Worm (Caenorhabditis elegans) whole organism, young adult: ENCODE measurements around the gene dyf-3.

Source experiments
- B0336.3 ChIP-seq: fragments of 200-800 bp; sonication (Bioruptor generic); IDR thresholded peaks from 2 replicates; pipeline ENCODE4 v1.3.6; 2022; ENCODE audit warnings: missing genetic modification characterization, missing compliant biosample characterization
- C17E4.6 ChIP-seq: fragments of 200-800 bp; sonication (Bioruptor generic); IDR thresholded peaks from 2 replicates; pipeline ENCODE4 v1.3.6; 2022; ENCODE audit warnings: missing genetic modification reagents, missing genetic modification characterization, missing compliant biosample characterization
- F22D6.2 ChIP-seq: sonication (generic microtip); optimal IDR thresholded peaks from 2 replicates; lab custom pipeline; 2016; ENCODE audit warnings: mild to moderate bottlenecking, missing genetic modification characterization, missing compliant biosample characterization
- F33H1.4 ChIP-seq: fragments of 200-800 bp; sonication (Bioruptor generic); IDR thresholded peaks from 2 replicates; pipeline ENCODE4 v1.3.6; 2022; ENCODE audit warnings: missing genetic modification reagents, missing genetic modification characterization, missing compliant biosample characterization
- F37B4.10 ChIP-seq: fragments of 200-800 bp; sonication (Bioruptor generic); IDR thresholded peaks from 2 replicates; pipeline ENCODE4 v1.3.6; 2022; ENCODE audit warnings: missing genetic modification characterization, missing compliant biosample characterization
- F49E8.2 ChIP-seq: sonication (generic microtip); optimal IDR thresholded peaks from 3 replicates; lab custom pipeline; 2017; ENCODE audit warnings: missing genetic modification characterization, mild to moderate bottlenecking, missing compliant biosample characterization, antibody characterized with exemption, moderate library complexity; ENCODE audit not compliant: insufficient read depth
- aptf-2 ChIP-seq: fragments of 200-800 bp; sonication (Bioruptor generic); conservative IDR thresholded peaks from 2 replicates; pipeline ENCODE4 v1.3.6; 2022; ENCODE audit warnings: missing genetic modification reagents, missing genetic modification characterization, missing compliant biosample characterization
- attf-3 ChIP-seq: fragments of 200-800 bp; sonication (Bioruptor generic); conservative IDR thresholded peaks from 2 replicates; pipeline ENCODE4 v1.3.6; 2022; ENCODE audit warnings: missing genetic modification reagents, missing genetic modification characterization, missing compliant biosample characterization
- cebp-1 ChIP-seq, 2 experiments: fragments of 200-800 bp in 1 of 2; sonication (Bioruptor generic) in 1 of 2; sonication (generic microtip) in 1 of 2; IDR thresholded peaks in 1 of 2; optimal IDR thresholded peaks in 1 of 2; 2 replicates each; pipeline versions ENCODE4 v1.3.6 to Lab custom; 2017 to 2022; ENCODE audit warnings: missing compliant biosample characterization in 2 of 2, missing genetic modification characterization in 2 of 2, mild to moderate bottlenecking in 1 of 2, missing genetic modification reagents in 1 of 2, moderate library complexity in 1 of 2
- cebp-2 ChIP-seq: fragments of 200-800 bp; sonication (Bioruptor generic); IDR thresholded peaks from 2 replicates; pipeline ENCODE4 v1.3.6; 2022; ENCODE audit warnings: missing genetic modification characterization, missing compliant biosample characterization
- chd-7 ChIP-seq: sonication (generic microtip); optimal IDR thresholded peaks from 2 replicates; lab custom pipeline; 2016; ENCODE audit warnings: mild to moderate bottlenecking, missing genetic modification characterization, moderate library complexity, missing compliant biosample characterization
- dox-1 ChIP-seq: fragments of 200-800 bp; sonication (Bioruptor generic); IDR thresholded peaks from 2 replicates; pipeline ENCODE4 v1.3.6; 2022; ENCODE audit warnings: missing genetic modification reagents, missing genetic modification characterization, missing compliant biosample characterization
- dpl-1 ChIP-seq: fragments of 150-350 bp; optimal IDR thresholded peaks from 2 replicates; lab custom pipeline; 2014; ENCODE audit warnings: missing biosample characterization, missing genetic modification reagents, missing genetic modification characterization
- efl-1 ChIP-seq: fragments of 150-350 bp; optimal IDR thresholded peaks from 2 replicates; lab custom pipeline; 2014; ENCODE audit warnings: missing biosample characterization, missing genetic modification reagents, missing genetic modification characterization
- egl-18 ChIP-seq: fragments of 200-800 bp; sonication (Bioruptor generic); IDR thresholded peaks from 2 replicates; pipeline ENCODE4 v1.3.6; 2022; ENCODE audit warnings: missing genetic modification reagents, missing genetic modification characterization, missing compliant biosample characterization
- egl-44 ChIP-seq: fragments of 200-800 bp; sonication (Bioruptor generic); IDR thresholded peaks from 2 replicates; pipeline ENCODE4 v1.3.6; 2022; ENCODE audit warnings: missing genetic modification reagents, missing genetic modification characterization, missing compliant biosample characterization
- ekl-4 ChIP-seq: fragments of 200-800 bp; sonication (Bioruptor generic); IDR thresholded peaks from 2 replicates; pipeline ENCODE4 v1.3.6; 2022; ENCODE audit warnings: missing genetic modification reagents, missing genetic modification characterization, missing compliant biosample characterization
- hmg-1.2 ChIP-seq: fragments of 200-800 bp; sonication (Bioruptor generic); IDR thresholded peaks from 2 replicates; pipeline ENCODE4 v1.3.6; 2022; ENCODE audit warnings: missing genetic modification reagents, missing genetic modification characterization, missing compliant biosample characterization
- let-526 ChIP-seq: fragments of 200-800 bp; sonication (Bioruptor generic); IDR thresholded peaks from 2 replicates; pipeline ENCODE4 v1.3.6; 2022; ENCODE audit warnings: missing genetic modification reagents, missing genetic modification characterization, missing compliant biosample characterization
- lsl-1 ChIP-seq: fragments of 200-800 bp; sonication (Bioruptor generic); optimal IDR thresholded peaks from 2 replicates; lab custom pipeline; 2018; ENCODE audit warnings: mild to moderate bottlenecking, missing genetic modification characterization, moderate library complexity, missing compliant biosample characterization
- madf-3 ChIP-seq: fragments of 200-800 bp; sonication (Bioruptor generic); IDR thresholded peaks from 2 replicates; pipeline ENCODE4 v1.3.6; 2022; ENCODE audit warnings: missing genetic modification reagents, missing genetic modification characterization, missing compliant biosample characterization
- mcd-1 ChIP-seq: fragments of 200-800 bp; sonication (Bioruptor generic); IDR thresholded peaks from 2 replicates; pipeline ENCODE4 v1.3.6; 2022; ENCODE audit warnings: missing genetic modification reagents, missing genetic modification characterization, missing compliant biosample characterization
- mxl-1 ChIP-seq: sonication (generic microtip); optimal IDR thresholded peaks from 2 replicates; lab custom pipeline; 2016; ENCODE audit warnings: missing genetic modification characterization, missing compliant biosample characterization
- nfya-2 ChIP-seq: fragments of 200-800 bp; sonication (Bioruptor generic); IDR thresholded peaks from 2 replicates; pipeline ENCODE4 v1.3.6; 2022; ENCODE audit warnings: missing genetic modification reagents, missing genetic modification characterization, missing compliant biosample characterization
- nhr-27 ChIP-seq: fragments of 200-800 bp; sonication (Bioruptor generic); optimal IDR thresholded peaks from 2 replicates; lab custom pipeline; 2018; ENCODE audit warnings: mild to moderate bottlenecking, missing genetic modification characterization, moderate library complexity, missing compliant biosample characterization
- nhr-90 ChIP-seq: sonication (generic microtip); optimal IDR thresholded peaks from 2 replicates; lab custom pipeline; 2016; ENCODE audit warnings: missing genotype, mild to moderate bottlenecking, missing genetic modification characterization, missing compliant biosample characterization
- pbrm-1 ChIP-seq: fragments of 200-800 bp; sonication (Bioruptor generic); IDR thresholded peaks from 2 replicates; pipeline ENCODE4 v1.3.6; 2022; ENCODE audit warnings: missing genetic modification reagents, missing genetic modification characterization, missing compliant biosample characterization
- rec-8 ChIP-seq, 2 experiments: sonication (generic microtip); optimal IDR thresholded peaks; 2 replicates each; lab custom pipeline; 2016; ENCODE audit warnings: mild to moderate bottlenecking in 2 of 2, missing genetic modification characterization in 2 of 2, missing genetic modification reagents in 2 of 2, missing genotype in 2 of 2, missing biosample characterization in 1 of 2, missing compliant biosample characterization in 1 of 2, moderate library complexity in 1 of 2
- repo-1 ChIP-seq: sonication (generic microtip); optimal IDR thresholded peaks from 2 replicates; lab custom pipeline; 2017; ENCODE audit warnings: mild to moderate bottlenecking, missing genetic modification characterization, missing compliant biosample characterization
- rpc-1 ChIP-seq, 2 experiments: fragments of 150-350 bp in 1 of 2; sonication (generic microtip) in 1 of 2; optimal IDR thresholded peaks; 2 replicates each; lab custom pipeline; 2014 to 2018; ENCODE audit warnings: missing biosample characterization in 1 of 2, missing genetic modification characterization in 1 of 2, missing genetic modification reagents in 1 of 2, missing genotype in 1 of 2
- sea-2 ChIP-seq: fragments of 200-800 bp; sonication (Bioruptor generic); IDR thresholded peaks from 2 replicates; pipeline ENCODE4 v1.3.6; 2022; ENCODE audit warnings: missing genetic modification characterization, missing compliant biosample characterization
- tbp1 ChIP-seq: fragments of 200-800 bp; sonication (Bioruptor generic); optimal IDR thresholded peaks from 2 replicates; lab custom pipeline; 2018; ENCODE audit warnings: mild to moderate bottlenecking, missing genetic modification characterization, missing compliant biosample characterization
- unc-62 ChIP-seq: fragments of 150-350 bp; optimal IDR thresholded peaks from 2 replicates; lab custom pipeline; 2014; ENCODE audit warnings: missing biosample characterization, missing genetic modification reagents, missing genetic modification characterization

Gene dyf-3

DNA sequence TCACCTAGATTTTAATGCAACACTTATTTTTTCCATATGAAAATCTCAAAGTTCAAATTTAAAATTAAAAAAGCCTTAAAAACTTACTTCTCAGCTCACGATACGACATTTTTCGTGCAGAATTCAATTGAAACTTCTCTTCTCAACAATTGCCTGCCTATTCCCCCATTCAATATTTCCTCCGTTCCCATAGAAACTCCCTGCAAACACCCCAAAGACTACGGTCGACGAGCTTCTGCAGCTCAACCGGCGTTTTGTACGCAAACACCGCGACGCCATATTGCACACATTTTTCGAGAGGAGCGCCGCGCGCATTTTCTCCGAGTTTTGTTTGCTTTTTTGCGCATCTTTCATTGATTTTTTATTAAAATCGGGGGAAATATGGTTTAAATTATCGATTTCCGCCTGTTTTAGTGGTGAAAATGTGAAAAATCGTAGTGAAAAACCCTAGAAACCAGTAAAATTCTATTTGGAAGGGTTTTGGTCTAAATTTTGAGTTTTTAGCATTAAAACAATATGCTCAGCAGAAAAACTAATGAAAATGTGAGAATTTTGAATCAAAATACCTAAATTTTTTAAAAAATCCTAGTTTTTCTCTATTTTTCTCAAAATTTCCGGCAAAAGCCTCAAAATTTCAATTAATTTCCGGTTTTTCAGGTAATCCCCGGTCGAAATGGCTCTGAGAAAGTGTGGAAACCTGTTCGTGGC, at the start of gene dyf-3, which contains the start of gene pdhb-1:
dyf-3 (minus strand) TSS at position 217 of the 708 bp plus-strand sequence.
pdhb-1 (plus strand) TSS at position 658 of the 708 bp plus-strand sequence.
- TF ChIP-seq cebp-1 (GFP tag; IDR thresholded peaks at IDR 0.05; lab: Robert Waterston, UW) (no peak), cebp-1 (tag; optimal IDR thresholded peaks at IDR 0.05; lab: Kevin White, UChicago) (peak; percentile 8), dpl-1 (GFP tag; lab: Kevin White, UChicago) (peak; percentile 25), tbp1 (GFP tag; lab: Kevin White, UChicago) (peak; percentile 10), mcd-1 (GFP tag; lab: Robert Waterston, UW) (peak; percentile 65), lsl-1 (GFP tag; lab: Kevin White, UChicago) (peak; percentile 78), cebp-2 (GFP tag; lab: Robert Waterston, UW) (no peak), hmg-1.2 (peak; percentile 25; the same call in 1 of the 2 replicates), let-526 (GFP tag; lab: Robert Waterston, UW) (no peak), nfya-2 (no peak), F22D6.2 (tag; lab: Kevin White, UChicago) (no peak), sea-2 (no peak), repo-1 (tag; lab: Kevin White, UChicago) (no peak), dox-1 (GFP tag; lab: Robert Waterston, UW) (peak; percentile 56; the same call in 1 of the 2 replicates), efl-1 (GFP tag; lab: Kevin White, UChicago) (peak; percentile 34)

- TF ChIP-seq chd-7 (tag; lab: Kevin White, UChicago) (no peak), mxl-1 (tag; lab: Kevin White, UChicago) (no peak), mcd-1 (GFP tag; lab: Robert Waterston, UW) (no peak), attf-3 (GFP tag; lab: Robert Waterston, UW) (no peak), madf-3 (GFP tag; lab: Robert Waterston, UW) (no peak), ekl-4 (GFP tag; lab: Robert Waterston, UW) (no peak), cebp-1 (GFP tag; IDR thresholded peaks at IDR 0.05; lab: Robert Waterston, UW) (no peak), cebp-1 (tag; optimal IDR thresholded peaks at IDR 0.05; lab: Kevin White, UChicago) (no peak), nhr-90 (tag; lab: Kevin White, UChicago) (no peak)
Measured at ce11 chrIV:3447350-3447749, 48.3 kb upstream of the dyf-3 start.

ce11 chrIV:3444614-3445013, 45.6 kb upstream of the dyf-3 start, which contains the start of gene F58E2.5:
TSS of gene F58E2.5 (plus strand) at chrIV:3444914.
- TF ChIP-seq F49E8.2 (no peak), lsl-1 (GFP tag; lab: Kevin White, UChicago) (no peak), pbrm-1 (GFP tag; lab: Robert Waterston, UW) (no peak), F33H1.4 (GFP tag; lab: Robert Waterston, UW) (no peak), nhr-27 (tag; lab: Kevin White, UChicago) (no peak), egl-44 (no peak), egl-18 (GFP tag; lab: Robert Waterston, UW) (no peak), C17E4.6 (GFP tag; lab: Robert Waterston, UW) (no peak), F37B4.10 (GFP tag; lab: Robert Waterston, UW) (no peak), let-526 (GFP tag; lab: Robert Waterston, UW) (no peak), nfya-2 (no peak), B0336.3 (GFP tag; lab: Robert Waterston, UW) (no peak), rec-8 (tag; optimal IDR thresholded peaks at IDR 0.05; lab: Kevin White, UChicago) (no peak), aptf-2 (GFP tag; lab: Robert Waterston, UW) (no peak), unc-62 (GFP tag; lab: Kevin White, UChicago) (no peak), rpc-1 (optimal IDR thresholded peaks at IDR 0.05; lab: Kevin White, UChicago) (no peak), rpc-1 (tag; optimal IDR thresholded peaks at IDR 0.05; lab: Kevin White, UChicago) (no peak)
